Worm (Caenorhabditis elegans) whole organism, L3 larva: ENCODE results near the gene W07G4.2.

Experiments used
- R02D3.7 ChIP-seq: fragments of 150-350 bp; optimal IDR thresholded peaks from 2 replicates; lab custom pipeline; 2014; ENCODE audit warnings: missing biosample characterization, missing genetic modification characterization
- aly-2 ChIP-seq: fragments of 150-350 bp; optimal IDR thresholded peaks from 2 replicates; lab custom pipeline; 2014; ENCODE audit warnings: missing biosample characterization, missing genetic modification characterization
- ama-1 ChIP-seq: fragments of 150-350 bp; optimal IDR thresholded peaks from 2 replicates; lab custom pipeline; 2018
- ceh-16 ChIP-seq: sonication (generic microtip); optimal IDR thresholded peaks from 2 replicates; lab custom pipeline; 2017; ENCODE audit warnings: missing biosample characterization, missing genetic modification characterization
- ceh-28 ChIP-seq: fragments of 150-350 bp; optimal IDR thresholded peaks from 2 replicates; lab custom pipeline; 2014; ENCODE audit warnings: missing biosample characterization, missing genetic modification reagents, missing genetic modification characterization
- ceh-82 ChIP-seq: fragments of 150-350 bp; optimal IDR thresholded peaks from 2 replicates; lab custom pipeline; 2014; ENCODE audit warnings: missing biosample characterization, missing genetic modification characterization
- ceh-9 ChIP-seq: sonication (generic microtip); optimal IDR thresholded peaks from 2 replicates; lab custom pipeline; 2018; ENCODE audit warnings: missing biosample characterization, missing genetic modification characterization
- daf-12 ChIP-seq: fragments of 150-350 bp; optimal IDR thresholded peaks from 2 replicates; lab custom pipeline; 2014; ENCODE audit warnings: missing biosample characterization, missing genetic modification reagents, missing genetic modification characterization
- egl-27 ChIP-seq: sonication (generic microtip); optimal IDR thresholded peaks from 4 replicates; lab custom pipeline; 2017; ENCODE audit warnings: missing biosample characterization, missing genetic modification reagents, missing genetic modification characterization
- egl-5 ChIP-seq: fragments of 150-350 bp; optimal IDR thresholded peaks from 2 replicates; lab custom pipeline; 2017; ENCODE audit warnings: missing biosample characterization, missing genetic modification reagents, missing genetic modification characterization, inconsistent platforms
- elt-1 ChIP-seq: fragments of 150-350 bp; optimal IDR thresholded peaks from 2 replicates; lab custom pipeline; 2014; ENCODE audit warnings: missing biosample characterization, missing genetic modification characterization
- elt-2 ChIP-seq: sonication (generic microtip); optimal IDR thresholded peaks from 2 replicates; lab custom pipeline; 2016; ENCODE audit warnings: missing genetic modification reagents, mild to moderate bottlenecking, missing genetic modification characterization, missing compliant biosample characterization
- elt-3 ChIP-seq, 3 experiments: fragments of 150-350 bp in 1 of 3; sonication (generic microtip) in 2 of 3; optimal IDR thresholded peaks; 2 replicates in 2 of 3; 4 replicates in 1 of 3; lab custom pipeline; 2014 to 2017; ENCODE audit warnings: missing biosample characterization in 3 of 3, missing genetic modification characterization in 3 of 3
- eor-1 ChIP-seq, 2 experiments: fragments of 150-350 bp; optimal IDR thresholded peaks; 2 replicates each; lab custom pipeline; 2014 to 2018; ENCODE audit warnings: missing biosample characterization in 2 of 2, missing genetic modification characterization in 2 of 2
- fos-1 ChIP-seq: fragments of 150-350 bp; optimal IDR thresholded peaks from 2 replicates; lab custom pipeline; 2014; ENCODE audit warnings: missing biosample characterization, missing genetic modification characterization
- hmg-11 ChIP-seq: sonication (generic microtip); optimal IDR thresholded peaks from 2 replicates; lab custom pipeline; 2016; ENCODE audit warnings: missing genetic modification characterization, missing compliant biosample characterization
- jun-1 ChIP-seq: fragments of 150-350 bp; optimal IDR thresholded peaks from 2 replicates; lab custom pipeline; 2014; ENCODE audit warnings: missing biosample characterization, missing genetic modification reagents, missing genetic modification characterization
- lin-15B ChIP-seq: fragments of 150-350 bp; optimal IDR thresholded peaks from 2 replicates; lab custom pipeline; 2014; ENCODE audit warnings: missing biosample characterization, missing genetic modification characterization
- lsy-12 ChIP-seq: sonication (generic microtip); optimal IDR thresholded peaks from 2 replicates; lab custom pipeline; 2016; ENCODE audit warnings: mild to moderate bottlenecking, missing genetic modification characterization, missing compliant biosample characterization
- mdl-1 ChIP-seq: fragments of 150-350 bp; optimal IDR thresholded peaks from 2 replicates; lab custom pipeline; 2014; ENCODE audit warnings: missing biosample characterization, missing genetic modification characterization
- mml-1 ChIP-seq: fragments of 150-350 bp; sonication (generic microtip); optimal IDR thresholded peaks from 3 replicates; lab custom pipeline; 2014; ENCODE audit warnings: missing biosample characterization, missing genetic modification characterization
- nfya-1 ChIP-seq: sonication (generic microtip); optimal IDR thresholded peaks from 2 replicates; lab custom pipeline; 2017; ENCODE audit warnings: missing genetic modification characterization, mild to moderate bottlenecking, missing compliant biosample characterization, antibody characterized with exemption, moderate library complexity; ENCODE audit not compliant: insufficient read depth
- nhr-23 ChIP-seq: fragments of 150-350 bp; optimal IDR thresholded peaks from 2 replicates; lab custom pipeline; 2014; ENCODE audit warnings: missing biosample characterization, missing genetic modification reagents, missing genetic modification characterization
- nhr-237 ChIP-seq: fragments of 150-350 bp; optimal IDR thresholded peaks from 2 replicates; lab custom pipeline; 2014; ENCODE audit warnings: missing biosample characterization, missing genetic modification characterization
- nhr-25 ChIP-seq: sonication (generic microtip); optimal IDR thresholded peaks from 2 replicates; lab custom pipeline; 2017; ENCODE audit warnings: missing biosample characterization, missing genetic modification characterization
- nhr-28 ChIP-seq: fragments of 150-350 bp; optimal IDR thresholded peaks from 2 replicates; lab custom pipeline; 2014; ENCODE audit warnings: missing biosample characterization, missing genetic modification characterization
- nhr-43 ChIP-seq: sonication (generic microtip); optimal IDR thresholded peaks from 2 replicates; lab custom pipeline; 2016; ENCODE audit warnings: mild to moderate bottlenecking, missing genetic modification characterization, missing compliant biosample characterization; ENCODE audit not compliant: poor library complexity, severe bottlenecking
- nhr-76 ChIP-seq: fragments of 150-350 bp; sonication (generic microtip); optimal IDR thresholded peaks from 5 replicates; lab custom pipeline; 2014; ENCODE audit warnings: missing biosample characterization, missing genetic modification characterization
- nhr-77 ChIP-seq: fragments of 150-350 bp; optimal IDR thresholded peaks from 2 replicates; lab custom pipeline; 2014; ENCODE audit warnings: missing biosample characterization, missing genetic modification characterization
- pha-4 ChIP-seq: fragments of 150-350 bp; optimal IDR thresholded peaks from 2 replicates; lab custom pipeline; 2014; ENCODE audit warnings: missing biosample characterization, missing genetic modification reagents, missing genetic modification characterization
- pqm-1 ChIP-seq: fragments of 150-350 bp; optimal IDR thresholded peaks from 2 replicates; lab custom pipeline; 2017; ENCODE audit warnings: missing biosample characterization, missing genetic modification characterization, inconsistent platforms
- sea-2 ChIP-seq: fragments of 150-350 bp; sonication (generic microtip); optimal IDR thresholded peaks from 4 replicates; lab custom pipeline; 2014; ENCODE audit warnings: missing biosample characterization, missing genetic modification reagents, missing genetic modification characterization
- skn-1 ChIP-seq: fragments of 150-350 bp; optimal IDR thresholded peaks from 2 replicates; lab custom pipeline; 2014; ENCODE audit warnings: missing biosample characterization, missing genetic modification characterization
- snpc-4 ChIP-seq: fragments of 150-350 bp; optimal IDR thresholded peaks from 2 replicates; lab custom pipeline; 2014; ENCODE audit warnings: missing biosample characterization, missing genetic modification characterization
- unc-62 ChIP-seq: fragments of 150-350 bp; sonication (generic microtip); optimal IDR thresholded peaks from 4 replicates; lab custom pipeline; 2014; ENCODE audit warnings: missing biosample characterization, missing genetic modification reagents, missing genetic modification characterization
- zag-1 ChIP-seq: fragments of 150-350 bp; optimal IDR thresholded peaks from 2 replicates; lab custom pipeline; 2014; ENCODE audit warnings: missing biosample characterization, missing genetic modification characterization
- ztf-11 ChIP-seq: fragments of 150-350 bp; optimal IDR thresholded peaks from 2 replicates; lab custom pipeline; 2014; ENCODE audit warnings: missing biosample characterization, missing genetic modification characterization

Gene W07G4.2

DNA sequence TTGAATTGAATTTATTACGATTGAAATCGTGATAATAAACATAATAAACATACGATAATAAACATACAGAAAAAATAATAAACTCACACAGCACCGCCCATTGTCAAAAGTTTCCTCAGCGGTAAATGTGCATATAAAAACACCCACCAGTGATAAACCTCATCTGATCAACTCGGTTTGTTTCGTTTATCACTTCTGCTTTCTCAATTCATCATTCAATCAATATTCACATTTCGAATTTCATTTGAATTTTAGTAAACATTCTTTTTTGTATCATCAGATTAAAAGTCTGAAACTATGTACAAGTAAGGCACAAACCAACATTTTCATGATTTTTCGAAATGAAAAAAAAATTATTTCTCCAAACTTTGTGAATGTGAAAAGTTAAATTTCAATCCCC is 23.2 kb downstream of the W07G4.2 start, which contains the start of gene try-10:
try-10 (minus strand) TSS at position 101 of the 400 bp plus-strand sequence.
- no peak for TF ChIP-seq elt-2 (tag; lab: Kevin White, UChicago)
- no peak for TF ChIP-seq mdl-1 (tag; lab: Kevin White, UChicago)
- TF ChIP-seq, all 47 proteins: peak for 0

DNA sequence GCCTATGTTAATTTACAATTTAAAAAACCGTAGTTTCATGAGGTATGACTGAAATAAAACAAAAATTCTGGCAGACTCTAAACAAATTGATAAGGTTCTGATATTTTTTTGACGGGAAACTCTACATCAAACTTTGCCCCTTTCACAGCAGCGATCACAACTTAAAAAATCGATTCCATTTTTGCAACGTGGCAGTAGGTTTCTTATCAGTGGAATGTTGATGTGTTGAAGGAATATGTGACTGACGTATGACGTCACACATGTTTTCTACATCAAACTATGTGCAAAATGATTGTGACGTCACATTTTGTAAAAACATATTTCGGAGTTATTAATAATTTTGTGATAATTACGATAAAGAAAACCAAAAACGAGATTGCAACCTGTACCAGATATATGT is 24.5 kb downstream of the W07G4.2 start:
- TF ChIP-seq ama-1 (lab: Kevin White, UChicago) (no peak), ceh-28 (tag; lab: Kevin White, UChicago) (peak; percentile 22), elt-3 (tag; optimal IDR thresholded peaks at IDR 0.05; lab: Kevin White, UChicago) (no peak), nhr-76 (tag; lab: Kevin White, UChicago) (no peak), pha-4 (tag; lab: Kevin White, UChicago) (peak; percentile 15), nhr-28 (tag; lab: Kevin White, UChicago) (no peak), jun-1 (tag; lab: Kevin White, UChicago) (peak; percentile 26), zag-1 (no peak), nhr-77 (tag; lab: Kevin White, UChicago) (no peak), ztf-11 (tag; lab: Kevin White, UChicago) (no peak), lsy-12 (tag; lab: Kevin White, UChicago) (no peak), unc-62 (GFP tag; lab: Kevin White, UChicago) (no peak), aly-2 (tag; lab: Kevin White, UChicago) (no peak), mdl-1 (tag; lab: Kevin White, UChicago) (no peak), eor-1 (tag; optimal IDR thresholded peaks at IDR 0.05; lab: Kevin White, UChicago) (no peak), mml-1 (no peak), ceh-9 (no peak), nhr-25 (no peak), R02D3.7 (tag; lab: Kevin White, UChicago) (no peak), snpc-4 (tag; lab: Kevin White, UChicago) (no peak), elt-2 (tag; lab: Kevin White, UChicago) (peak; percentile 91), nhr-23 (tag; lab: Kevin White, UChicago) (no peak), ceh-82 (tag; lab: Kevin White, UChicago) (no peak), egl-27 (no peak), ceh-16 (tag; lab: Kevin White, UChicago) (no peak), nhr-237 (tag; lab: Kevin White, UChicago) (no peak), skn-1 (no peak), elt-1 (tag; lab: Kevin White, UChicago) (no peak), fos-1 (tag; lab: Kevin White, UChicago) (no peak), pqm-1 (peak; percentile 70)

ce11 chrV:13009843-13010242 is 26.5 kb downstream of the W07G4.2 start:
- TF ChIP-seq aly-2 (tag; lab: Kevin White, UChicago) = no peak
- TF ChIP-seq pha-4 (tag; lab: Kevin White, UChicago) = peak; percentile 2
- TF ChIP-seq nhr-237 (tag; lab: Kevin White, UChicago) = no peak
- no peak for TF ChIP-seq daf-12 (tag; lab: Kevin White, UChicago)
- TF ChIP-seq sea-2 (GFP tag; lab: Kevin White, UChicago) = no peak
- peak; percentile 23 for TF ChIP-seq egl-5 (tag; lab: Kevin White, UChicago)
- TF ChIP-seq mml-1 = no peak
- peak; percentile 1 for TF ChIP-seq nhr-25
- peak; percentile 58 for TF ChIP-seq nfya-1
- no peak for TF ChIP-seq unc-62 (GFP tag; lab: Kevin White, UChicago)
- TF ChIP-seq ceh-28 (tag; lab: Kevin White, UChicago) = peak; percentile 14
- TF ChIP-seq elt-2 (tag; lab: Kevin White, UChicago) = peak; percentile 25

DNA sequence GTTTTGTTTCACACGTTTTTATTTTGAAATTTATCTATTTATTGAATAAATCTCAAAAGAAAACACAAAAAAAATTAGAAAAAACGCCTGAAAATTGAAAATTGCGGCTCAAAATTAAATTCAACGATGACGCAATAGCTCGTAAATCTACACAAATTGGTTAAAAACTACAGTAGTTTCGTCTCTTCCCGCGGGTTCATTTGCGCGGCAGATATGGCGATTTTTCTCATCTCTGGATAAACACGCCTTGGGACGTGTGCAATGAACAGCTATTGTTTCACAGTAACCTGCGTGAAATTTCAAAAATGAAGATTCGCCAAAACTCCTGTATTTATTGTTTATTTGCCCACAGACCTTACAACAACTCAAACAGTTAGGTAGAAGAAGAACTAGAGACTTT is 27.1 kb downstream of the W07G4.2 start:
- no peak for TF ChIP-seq lin-15B (tag; lab: Kevin White, UChicago)
- no peak for TF ChIP-seq hmg-11 (tag; lab: Kevin White, UChicago)
- no peak for TF ChIP-seq nhr-43
- no peak for TF ChIP-seq snpc-4 (tag; lab: Kevin White, UChicago)
- TF ChIP-seq elt-3 (tag; optimal IDR thresholded peaks at IDR 0.05; lab: Kevin White, UChicago) = no peak
- no peak for TF ChIP-seq nhr-76 (tag; lab: Kevin White, UChicago)
- no peak for TF ChIP-seq egl-5 (tag; lab: Kevin White, UChicago)
- no peak for TF ChIP-seq daf-12 (tag; lab: Kevin White, UChicago)
- TF ChIP-seq elt-1 (tag; lab: Kevin White, UChicago) = no peak
